Worm (Caenorhabditis elegans) whole organism, early embryonic: ENCODE results near the gene F59E12.17.

Source experiments
- B0310.2 ChIP-seq: sonication (generic microtip); optimal IDR thresholded peaks from 2 replicates; lab custom pipeline; 2016; ENCODE audit warnings: mild to moderate bottlenecking, missing genetic modification characterization, missing compliant biosample characterization
- F13C5.2 ChIP-seq: sonication (generic microtip); optimal IDR thresholded peaks from 2 replicates; lab custom pipeline; 2017; ENCODE audit warnings: mild to moderate bottlenecking, missing genetic modification characterization, inconsistent platforms, missing compliant biosample characterization
- aly-1 ChIP-seq: sonication (generic microtip); optimal IDR thresholded peaks from 2 replicates; lab custom pipeline; 2016; ENCODE audit warnings: missing genetic modification characterization, missing compliant biosample characterization
- ama-1 ChIP-seq: fragments of 150-350 bp; optimal IDR thresholded peaks from 2 replicates; lab custom pipeline; 2014
- ceh-13 ChIP-seq: fragments of 200-800 bp; sonication (Bioruptor generic); optimal IDR thresholded peaks from 2 replicates; lab custom pipeline; 2018; ENCODE audit warnings: mild to moderate bottlenecking, missing genetic modification characterization, missing compliant biosample characterization
- ceh-36 ChIP-seq: sonication (generic microtip); optimal IDR thresholded peaks from 2 replicates; lab custom pipeline; 2016; ENCODE audit warnings: missing genetic modification characterization, inconsistent platforms, missing compliant biosample characterization
- flt-1 ChIP-seq: fragments of 200-800 bp; sonication (Bioruptor generic); IDR thresholded peaks from 2 replicates; pipeline ENCODE4 v1.3.6; 2022; ENCODE audit warnings: missing genetic modification characterization, missing compliant biosample characterization
- scrt-1 ChIP-seq: fragments of 200-800 bp; sonication (Bioruptor generic); IDR thresholded peaks from 2 replicates; pipeline ENCODE4 v1.3.6; 2022; ENCODE audit warnings: missing genetic modification characterization, missing compliant biosample characterization
- tra-4 ChIP-seq: sonication (generic microtip); optimal IDR thresholded peaks from 2 replicates; lab custom pipeline; 2017; ENCODE audit warnings: missing genetic modification characterization, missing compliant biosample characterization

- no peak for TF ChIP-seq ceh-13 (GFP tag; lab: Kevin White, UChicago)
- no peak for TF ChIP-seq ama-1
- TF ChIP-seq tra-4 (tag; lab: Kevin White, UChicago), result no peak
- no peak for TF ChIP-seq flt-1 (GFP tag; lab: Robert Waterston, UW)
- TF ChIP-seq ceh-36 (tag; lab: Kevin White, UChicago), result no peak
- TF ChIP-seq scrt-1 (GFP tag; lab: Robert Waterston, UW), result no peak
- TF ChIP-seq B0310.2 (tag; lab: Kevin White, UChicago), result no peak
- TF ChIP-seq aly-1 (tag; lab: Kevin White, UChicago), result no peak
- no peak for TF ChIP-seq F13C5.2 (tag; lab: Kevin White, UChicago)
Observed at ce11 chrII:5698254-5698653, 49.0 kb upstream of the F59E12.17 start.
